Fruit fly (Drosophila melanogaster): Measurements from ENCODE around the gene CG32376.
A peak's percentile ranks its signal among the peaks of the same experiment; 100 is the strongest.

CG32376 gene

dm6 chr3L:7510414-7511384, 31.6 kb downstream of the CG32376 start, which contains the start of gene CG7546 (continued):
- TF ChIP-seq CG18619 (GFP tag; optimal IDR thresholded peaks at IDR 0.05), result peak; percentile 34
- no peak for TF ChIP-seq tx (GFP tag; optimal IDR thresholded peaks at IDR 0.05)
- TF ChIP-seq CG10147 (GFP tag; optimal IDR thresholded peaks at IDR 0.05), result no peak
- TF ChIP-seq CG11504 (tag; optimal IDR thresholded peaks at IDR 0.05), result peak; percentile 59
- peak; percentile 43 for TF ChIP-seq YL-1 (GFP tag; optimal IDR thresholded peaks at IDR 0.05)
- TF ChIP-seq CG31441 (GFP tag; IDR thresholded peaks at IDR 0.05), result peak; percentile 59; the same call in 1 of the 2 replicates
- peak; percentile 15 for TF ChIP-seq fd96Cb (tag; optimal IDR thresholded peaks at IDR 0.05)
- peak; percentile 34 for TF ChIP-seq sens (GFP tag)
- TF ChIP-seq fd102C (GFP tag; optimal IDR thresholded peaks at IDR 0.05), result no peak
- TF ChIP-seq CG15696 (tag; optimal IDR thresholded peaks at IDR 0.05), result peak; percentile 10
- peak; percentile 38 for TF ChIP-seq zf30C (GFP tag; optimal IDR thresholded peaks at IDR 0.05)
- TF ChIP-seq MBD-R2 (GFP tag; IDR thresholded peaks at IDR 0.05), result peak; percentile 64
- no peak for TF ChIP-seq CG4730 (GFP tag; IDR thresholded peaks at IDR 0.05)
- peak; percentile 51 for TF ChIP-seq al (GFP tag; IDR thresholded peaks at IDR 0.05)
- peak; percentile 29 for TF ChIP-seq Deaf1 (tag; optimal IDR thresholded peaks at IDR 0.05)
- peak; percentile 88 for TF ChIP-seq sd (tag; optimal IDR thresholded peaks at IDR 0.05)
- peak; percentile 38 for TF ChIP-seq Ssrp (tag; optimal IDR thresholded peaks at IDR 0.05)
- TF ChIP-seq pzg (GFP tag; optimal IDR thresholded peaks at IDR 0.05), result peak; percentile 68
- peak; percentile 62 for TF ChIP-seq stwl (tag; optimal IDR thresholded peaks at IDR 0.05)
- TF ChIP-seq Kr (GFP tag; optimal IDR thresholded peaks at IDR 0.05), result peak; percentile 54
- TF ChIP-seq Aef1 (GFP tag; IDR thresholded peaks at IDR 0.05), result peak; percentile 29; the same call in 1 of the 3 replicates
- 0 out of 2 replicates have a peak, but pooled peaks have one; percentile 14 for TF ChIP-seq E2f1 (GFP tag; IDR thresholded peaks at IDR 0.05)
- peak; percentile 22 for TF ChIP-seq CG10543 (GFP tag; optimal IDR thresholded peaks at IDR 0.05)
- peak; percentile 28 for TF ChIP-seq Abd-B (GFP tag; optimal IDR thresholded peaks at IDR 0.05)
- peak; percentile 35 for TF ChIP-seq Atf-2 (GFP tag; optimal IDR thresholded peaks at IDR 0.05)
- 0 out of 2 replicates have a peak, but pooled peaks have one; percentile 9 for TF ChIP-seq CG7372 (GFP tag; IDR thresholded peaks at IDR 0.05)
- 0 out of 3 replicates have a peak, but pooled peaks have one; percentile 15 for TF ChIP-seq ken (GFP tag; IDR thresholded peaks at IDR 0.05)
- TF ChIP-seq gfzf (GFP tag; optimal IDR thresholded peaks at IDR 0.05), result peak; percentile 76
- peak; percentile 20 for TF ChIP-seq CG15514 (GFP tag; optimal IDR thresholded peaks at IDR 0.05)
- peak; percentile 9 for TF ChIP-seq D (optimal IDR thresholded peaks at IDR 0.05)
- no peak for TF ChIP-seq D (GFP tag; optimal IDR thresholded peaks at IDR 0.05)
- TF ChIP-seq Sin3A (optimal IDR thresholded peaks at IDR 0.05), result peak; percentile 9
- peak; percentile 63 for TF ChIP-seq Lhr (GFP tag; optimal IDR thresholded peaks at IDR 0.05)
- TF ChIP-seq CG7839 (tag; optimal IDR thresholded peaks at IDR 0.05), result peak; percentile 50
- TF ChIP-seq Fer2 (tag; optimal IDR thresholded peaks at IDR 0.05), result no peak
- TF ChIP-seq usp (GFP tag; optimal IDR thresholded peaks at IDR 0.05), result no peak
- TF ChIP-seq CG8281 (tag; optimal IDR thresholded peaks at IDR 0.05), result no peak
- peak; percentile 24 for TF ChIP-seq CG10209 (GFP tag; optimal IDR thresholded peaks at IDR 0.05)
- TF ChIP-seq lilli (GFP tag; optimal IDR thresholded peaks at IDR 0.05), result peak; percentile 31
- TF ChIP-seq tin (GFP tag; optimal IDR thresholded peaks at IDR 0.05), result peak; percentile 10
- peak; percentile 56 for TF ChIP-seq Hr3 (GFP tag; optimal IDR thresholded peaks at IDR 0.05)
- peak; percentile 41 for TF ChIP-seq CG8924 (tag; optimal IDR thresholded peaks at IDR 0.05)
- TF ChIP-seq ewg (GFP tag; optimal IDR thresholded peaks at IDR 0.05), result peak; percentile 26
- no peak for TF ChIP-seq NK7.1 (GFP tag; optimal IDR thresholded peaks at IDR 0.05)
- peak; percentile 42 for TF ChIP-seq CG8290 (GFP tag; optimal IDR thresholded peaks at IDR 0.05)
- no peak for TF ChIP-seq CG8290 (tag; optimal IDR thresholded peaks at IDR 0.05)
- peak; percentile 22 for TF ChIP-seq Nf-YC (tag; optimal IDR thresholded peaks at IDR 0.05)
- peak; percentile 37; the same call in 1 of the 2 replicates for TF ChIP-seq esg (GFP tag; conservative IDR thresholded peaks at IDR 0.05)
